Fruit fly (Drosophila melanogaster): ENCODE measurements around the gene RpL13.
A peak's percentile ranks its signal among the peaks of the same experiment; 100 is the strongest.

RpL13 gene

DNA sequence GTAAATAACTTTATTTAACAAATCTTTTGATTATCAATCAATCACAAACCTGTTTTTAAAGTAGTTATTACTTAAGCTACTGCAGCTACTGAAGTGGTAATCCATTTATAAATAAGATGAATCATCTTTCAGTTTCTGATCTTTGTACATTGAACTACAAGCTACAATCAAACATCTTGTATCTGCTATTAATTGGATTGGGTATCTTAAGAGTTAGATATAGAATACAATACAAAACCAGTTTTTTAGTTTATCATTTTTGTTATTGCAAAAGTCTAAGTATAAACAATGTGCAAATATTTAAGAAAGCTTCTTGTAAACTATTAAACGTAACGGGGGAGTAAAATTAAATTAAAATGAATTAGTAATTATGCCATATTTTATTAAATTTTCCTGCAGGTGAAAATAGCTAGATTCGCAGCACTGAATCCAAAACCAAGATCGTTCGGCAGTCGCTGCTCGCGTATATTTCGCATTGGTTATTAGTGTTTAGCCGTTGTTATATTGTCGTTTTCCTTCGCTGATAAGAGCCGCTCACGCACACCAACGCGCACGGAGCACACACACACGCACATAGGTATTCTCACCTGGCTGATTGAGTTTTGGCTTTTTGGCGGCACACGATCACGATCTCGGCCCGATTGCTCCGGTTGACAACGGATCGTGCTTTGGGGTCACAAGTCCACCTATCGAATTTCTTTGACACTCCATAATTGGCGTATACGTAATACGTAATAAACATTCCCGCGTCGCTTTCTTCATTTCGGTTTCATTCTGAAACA, 19.2 kb upstream of the RpL13 start:
- TF ChIP-seq ey (GFP tag; optimal IDR thresholded peaks at IDR 0.05) (no peak), Hr78 (GFP tag; optimal IDR thresholded peaks at IDR 0.05) (no peak), Rel (GFP tag; optimal IDR thresholded peaks at IDR 0.05) (peak; percentile 48), Rel (tag; optimal IDR thresholded peaks at IDR 0.05) (peak; percentile 33), br (GFP tag; optimal IDR thresholded peaks at IDR 0.05) (no peak), Myc (optimal IDR thresholded peaks at IDR 0.05) (peak; percentile 98), Jra (GFP tag; optimal IDR thresholded peaks at IDR 0.05) (no peak), woc (GFP tag; optimal IDR thresholded peaks at IDR 0.05) (peak; percentile 40), Sp1 (GFP tag; optimal IDR thresholded peaks at IDR 0.05) (no peak), Hr83 (GFP tag; optimal IDR thresholded peaks at IDR 0.05; ENCODE audit: poor library complexity, severe bottlenecking) (peak; percentile 42), usp (GFP tag; optimal IDR thresholded peaks at IDR 0.05) (no peak), Vsx2 (GFP tag; optimal IDR thresholded peaks at IDR 0.05; ENCODE audit: partially characterized antibody) (no peak), Dif (GFP tag; optimal IDR thresholded peaks at IDR 0.05; ENCODE audit: partially characterized antibody) (no peak), h (GFP tag; optimal IDR thresholded peaks at IDR 0.05) (peak; percentile 85), Hnf4 (GFP tag; optimal IDR thresholded peaks at IDR 0.05) (peak; percentile 39)

DNA sequence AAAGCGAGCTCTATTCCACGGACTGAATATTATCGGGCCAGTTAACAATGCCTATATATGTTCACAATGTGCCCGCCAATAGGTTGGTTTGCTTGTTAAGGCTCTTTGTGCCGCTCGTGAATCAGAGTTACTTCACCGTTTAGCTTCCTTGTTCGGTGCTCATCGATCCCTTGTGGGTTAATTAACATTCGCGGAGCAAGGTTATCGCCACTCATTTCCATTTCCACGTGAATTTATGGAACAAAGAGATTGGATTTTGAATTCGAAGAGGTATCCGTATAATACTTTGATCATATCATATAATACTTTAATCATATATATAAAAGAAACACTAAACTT, 18.6 kb upstream of the RpL13 start:
- peak; percentile 57 for TF ChIP-seq h (GFP tag; optimal IDR thresholded peaks at IDR 0.05)
- no peak for TF ChIP-seq dl (GFP tag; optimal IDR thresholded peaks at IDR 0.05; ENCODE audit: insufficient read depth in 1 of 2, partially characterized antibody in 2 of 2)

DNA sequence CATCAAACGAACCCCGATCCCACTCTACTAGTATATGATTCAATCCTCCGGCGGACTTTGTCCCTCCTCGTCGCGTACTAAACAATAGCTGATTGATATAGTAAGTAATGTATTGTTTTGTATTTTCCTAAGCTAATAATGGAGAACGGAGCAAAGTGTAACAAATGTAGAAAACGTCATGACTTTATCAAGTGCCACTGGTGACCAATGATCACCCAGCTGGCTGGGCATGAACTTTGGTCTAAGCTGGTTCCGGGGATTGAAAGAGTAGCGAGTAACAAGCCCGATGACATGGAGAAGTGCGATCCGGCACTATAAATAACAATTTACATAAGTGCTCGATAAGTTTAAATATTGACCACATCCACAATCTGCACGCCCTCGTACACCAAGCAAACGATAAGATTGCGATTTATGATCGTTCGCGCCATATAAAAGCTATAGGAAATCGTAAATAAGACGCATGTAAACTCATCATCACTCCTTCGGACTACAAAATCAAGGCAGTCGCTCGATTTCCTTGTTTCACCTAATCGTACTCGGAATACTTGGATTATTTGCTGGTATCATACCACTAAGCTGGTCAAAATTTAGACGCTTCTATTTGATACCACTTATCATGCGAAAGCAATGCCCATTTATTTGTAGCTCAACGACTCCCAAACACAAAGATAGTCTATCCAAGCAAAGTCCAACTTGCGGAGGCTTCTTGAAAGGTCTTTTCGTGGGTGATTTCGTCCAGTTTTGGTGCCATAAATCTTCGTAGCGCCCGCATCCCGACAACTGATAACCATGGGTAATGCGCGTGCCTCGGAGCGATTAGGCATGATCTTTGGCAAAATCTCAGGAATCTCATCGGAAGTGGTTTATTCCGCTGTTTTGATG, 17.7 kb upstream of the RpL13 start:
- TF ChIP-seq foxo (GFP tag; optimal IDR thresholded peaks at IDR 0.05) (no peak), sv (GFP tag; optimal IDR thresholded peaks at IDR 0.05) (no peak), pan (optimal IDR thresholded peaks at IDR 0.05) (no peak), Sp1 (GFP tag; optimal IDR thresholded peaks at IDR 0.05) (peak; percentile 1), h (GFP tag; optimal IDR thresholded peaks at IDR 0.05) (peak; percentile 28)

DNA sequence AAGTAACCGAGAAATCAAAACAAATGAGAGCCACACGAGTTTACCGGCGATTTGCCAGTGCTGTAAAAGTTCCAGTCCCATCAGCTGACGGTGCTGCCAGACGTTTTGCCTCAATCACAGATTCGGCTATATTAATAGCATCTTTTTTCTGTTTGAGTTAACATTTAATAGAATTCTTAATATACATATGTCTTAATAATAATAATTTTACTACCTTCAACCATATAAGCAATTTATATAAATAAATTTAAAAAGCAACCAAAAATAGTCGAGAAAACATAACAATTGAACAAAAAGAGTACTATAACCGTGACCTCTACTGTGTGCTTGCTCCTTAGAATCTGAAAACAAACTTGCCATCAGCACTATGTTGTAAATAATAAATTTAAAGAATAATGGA, 13.0 kb upstream of the RpL13 start, which contains the start of the genes CG13126 and CG4709:
Gene CG13126, minus strand, starts transcription at position 63 of the 400 bp plus-strand sequence.
Gene CG4709, plus strand, starts transcription at position 207 of the 400 bp plus-strand sequence.
- TF ChIP-seq Dif (GFP tag; optimal IDR thresholded peaks at IDR 0.05; ENCODE audit: partially characterized antibody), result no peak
- TF ChIP-seq Hnf4 (GFP tag; optimal IDR thresholded peaks at IDR 0.05), result peak; percentile 81
- TF ChIP-seq Rel (GFP tag; optimal IDR thresholded peaks at IDR 0.05), result peak; percentile 27
- TF ChIP-seq Rel (tag; optimal IDR thresholded peaks at IDR 0.05), result peak; percentile 77
- peak; percentile 79 for TF ChIP-seq fru (GFP tag; optimal IDR thresholded peaks at IDR 0.05)
- TF ChIP-seq foxo (GFP tag; optimal IDR thresholded peaks at IDR 0.05), result peak in 1 of 2 experiments; percentile 92
- TF ChIP-seq Dfd (GFP tag; optimal IDR thresholded peaks at IDR 0.05), result no peak
- peak; percentile 79 for TF ChIP-seq dmrt93B (GFP tag; optimal IDR thresholded peaks at IDR 0.05)
- peak; percentile 54 for TF ChIP-seq GATAd (GFP tag; optimal IDR thresholded peaks at IDR 0.05)
- TF ChIP-seq sv (GFP tag; optimal IDR thresholded peaks at IDR 0.05), result peak; percentile 77
- TF ChIP-seq lola (GFP tag; optimal IDR thresholded peaks at IDR 0.05), result no peak
- peak; percentile 87 for TF ChIP-seq psq (GFP tag; optimal IDR thresholded peaks at IDR 0.05)
- no peak for TF ChIP-seq jim (GFP tag; optimal IDR thresholded peaks at IDR 0.05)
- TF ChIP-seq CrebA (GFP tag; optimal IDR thresholded peaks at IDR 0.05; ENCODE audit: borderline replicate concordance), result no peak
- TF ChIP-seq Jra (GFP tag; optimal IDR thresholded peaks at IDR 0.05), result peak; percentile 42
- TF ChIP-seq Sp1 (GFP tag; optimal IDR thresholded peaks at IDR 0.05), result peak; percentile 94
- no peak for TF ChIP-seq Hr78 (GFP tag; optimal IDR thresholded peaks at IDR 0.05)
- TF ChIP-seq N (GFP tag; optimal IDR thresholded peaks at IDR 0.05), result no peak
- peak; percentile 89 for TF ChIP-seq OdsH (GFP tag; optimal IDR thresholded peaks at IDR 0.05)
- peak; percentile 85 for TF ChIP-seq woc (GFP tag; optimal IDR thresholded peaks at IDR 0.05)
- no peak for TF ChIP-seq dl (GFP tag; optimal IDR thresholded peaks at IDR 0.05; ENCODE audit: insufficient read depth in 1 of 2, partially characterized antibody in 2 of 2)
- TF ChIP-seq dsf (GFP tag; optimal IDR thresholded peaks at IDR 0.05; ENCODE audit: borderline replicate concordance), result peak; percentile 58
- no peak for TF ChIP-seq usp (GFP tag; optimal IDR thresholded peaks at IDR 0.05)
- TF ChIP-seq h (GFP tag; optimal IDR thresholded peaks at IDR 0.05), result peak; percentile 91
- TF ChIP-seq Hr83 (GFP tag; optimal IDR thresholded peaks at IDR 0.05; ENCODE audit: poor library complexity, severe bottlenecking), result peak; percentile 73
- no peak for TF ChIP-seq Vsx2 (GFP tag; optimal IDR thresholded peaks at IDR 0.05; ENCODE audit: partially characterized antibody)
- TF ChIP-seq pan (optimal IDR thresholded peaks at IDR 0.05), result no peak
- TF ChIP-seq ey (GFP tag; optimal IDR thresholded peaks at IDR 0.05), result peak; percentile 75
- TF ChIP-seq Mio (GFP tag; optimal IDR thresholded peaks at IDR 0.05), result no peak
- TF ChIP-seq Myc (optimal IDR thresholded peaks at IDR 0.05), result peak; percentile 32
- peak; percentile 93 for TF ChIP-seq rgr (GFP tag; optimal IDR thresholded peaks at IDR 0.05)
- peak; percentile 93 for TF ChIP-seq brk (GFP tag; optimal IDR thresholded peaks at IDR 0.05)
- peak; percentile 69 for TF ChIP-seq CG9705 (GFP tag; optimal IDR thresholded peaks at IDR 0.05)
- no peak for TF ChIP-seq Abd-B (GFP tag; optimal IDR thresholded peaks at IDR 0.05)
- TF ChIP-seq tai (GFP tag; optimal IDR thresholded peaks at IDR 0.05), result no peak
- peak; percentile 71 for TF ChIP-seq br (GFP tag; optimal IDR thresholded peaks at IDR 0.05)
- peak; percentile 95 for TF ChIP-seq HLH106 (tag; optimal IDR thresholded peaks at IDR 0.05)
- TF ChIP-seq CG32264 (GFP tag; optimal IDR thresholded peaks at IDR 0.05), result no peak
